Worm (Caenorhabditis elegans) whole organism, young adult: ENCODE data around the gene pkhm-2.

Source experiments
- B0261.1 ChIP-seq: sonication (generic microtip); optimal IDR thresholded peaks from 2 replicates; lab custom pipeline; 2016; ENCODE audit warnings: mild to moderate bottlenecking, missing genetic modification characterization, moderate library complexity, missing compliant biosample characterization
- F22D6.2 ChIP-seq: sonication (generic microtip); optimal IDR thresholded peaks from 2 replicates; lab custom pipeline; 2016; ENCODE audit warnings: mild to moderate bottlenecking, missing genetic modification characterization, missing compliant biosample characterization
- ZK185.1 ChIP-seq: sonication (generic microtip); optimal IDR thresholded peaks from 2 replicates; lab custom pipeline; 2016; ENCODE audit warnings: mild to moderate bottlenecking, missing genetic modification characterization, missing compliant biosample characterization; ENCODE audit not compliant: poor library complexity, severe bottlenecking
- atf-7 ChIP-seq: sonication (generic microtip); optimal IDR thresholded peaks from 2 replicates; lab custom pipeline; 2017; ENCODE audit warnings: mild to moderate bottlenecking, missing genetic modification characterization, missing compliant biosample characterization
- bed-2 ChIP-seq: fragments of 200-800 bp; sonication (Bioruptor generic); IDR thresholded peaks from 2 replicates; pipeline ENCODE4 v1.3.6; 2022; ENCODE audit warnings: missing genetic modification reagents, missing genetic modification characterization, missing compliant biosample characterization
- ceh-91 ChIP-seq: fragments of 200-800 bp; sonication (Bioruptor generic); IDR thresholded peaks from 2 replicates; pipeline ENCODE4 v1.3.6; 2022; ENCODE audit warnings: missing genetic modification reagents, missing genetic modification characterization, missing compliant biosample characterization
- dox-1 ChIP-seq: fragments of 200-800 bp; sonication (Bioruptor generic); IDR thresholded peaks from 2 replicates; pipeline ENCODE4 v1.3.6; 2022; ENCODE audit warnings: missing genetic modification reagents, missing genetic modification characterization, missing compliant biosample characterization
- dpff-1 ChIP-seq: sonication (generic microtip); optimal IDR thresholded peaks from 2 replicates; lab custom pipeline; 2017; ENCODE audit warnings: mild to moderate bottlenecking, missing genetic modification characterization, missing compliant biosample characterization
- dpl-1 ChIP-seq: fragments of 150-350 bp; optimal IDR thresholded peaks from 2 replicates; lab custom pipeline; 2014; ENCODE audit warnings: missing biosample characterization, missing genetic modification reagents, missing genetic modification characterization
- madf-10 ChIP-seq: sonication (generic microtip); optimal IDR thresholded peaks from 2 replicates; lab custom pipeline; 2016; ENCODE audit warnings: mild to moderate bottlenecking, missing genetic modification characterization, missing compliant biosample characterization
- ztf-26 ChIP-seq: sonication (generic microtip); optimal IDR thresholded peaks from 2 replicates; lab custom pipeline; 2017; ENCODE audit warnings: missing genetic modification characterization, missing compliant biosample characterization

DNA sequence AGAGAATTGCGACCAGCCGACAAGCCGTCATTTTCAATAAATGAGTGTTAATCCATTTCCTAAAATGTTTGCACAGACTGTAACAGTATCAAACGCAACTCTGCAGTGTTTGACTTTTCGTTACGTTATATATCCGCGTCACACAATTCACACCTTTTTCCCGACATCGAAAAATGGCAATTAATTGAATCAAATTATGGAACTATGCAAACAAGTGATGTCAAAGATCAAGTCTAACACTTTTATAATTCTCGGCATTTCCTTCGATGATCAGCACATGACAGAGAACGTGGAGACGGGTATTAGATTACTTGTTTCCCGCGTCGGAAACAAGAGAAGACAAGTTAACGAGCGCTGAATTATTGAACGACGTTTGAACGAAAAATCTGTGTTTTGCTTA is 13.0 kb upstream of the pkhm-2 start, which contains the start of gene phat-6:
- TF ChIP-seq B0261.1 (tag; lab: Kevin White, UChicago): no peak
- no peak for TF ChIP-seq ceh-91 (GFP tag; lab: Robert Waterston, UW)
- TF ChIP-seq dox-1 (GFP tag; lab: Robert Waterston, UW): no peak
- TF ChIP-seq atf-7 (tag; lab: Kevin White, UChicago): no peak
- no peak for TF ChIP-seq madf-10 (tag; lab: Kevin White, UChicago)
- TF ChIP-seq dpl-1 (GFP tag; lab: Kevin White, UChicago): no peak
- TF ChIP-seq F22D6.2: no peak
- no peak for TF ChIP-seq ztf-26
- TF ChIP-seq bed-2 (GFP tag; lab: Robert Waterston, UW): no peak
- no peak for TF ChIP-seq dpff-1 (tag; lab: Kevin White, UChicago)
- TF ChIP-seq ZK185.1 (tag; lab: Kevin White, UChicago): no peak
